Worm (Caenorhabditis elegans) whole organism, L4 larva: ENCODE data around the gene nfx-1.

Experiments
- F10B5.3 ChIP-seq: sonication (generic microtip); optimal IDR thresholded peaks from 2 replicates; lab custom pipeline; 2016; ENCODE audit warnings: mild to moderate bottlenecking, missing genetic modification characterization, missing compliant biosample characterization
- F37D6.2 ChIP-seq: sonication (generic microtip); optimal IDR thresholded peaks from 2 replicates; lab custom pipeline; 2016; ENCODE audit warnings: mild to moderate bottlenecking, missing genetic modification characterization, missing compliant biosample characterization
- F44E2.7 ChIP-seq: fragments of 200-800 bp; sonication (Bioruptor generic); IDR thresholded peaks from 2 replicates; pipeline ENCODE4 v2.1.2; 2022; ENCODE audit warnings: missing genetic modification characterization, missing compliant biosample characterization
- F49E8.2 ChIP-seq: sonication (generic microtip); optimal IDR thresholded peaks from 2 replicates; lab custom pipeline; 2016; ENCODE audit warnings: missing compliant biosample characterization, mild to moderate bottlenecking, missing genetic modification characterization, borderline replicate concordance
- T20F7.1 ChIP-seq: fragments of 200-800 bp; sonication (Bioruptor generic); optimal IDR thresholded peaks from 2 replicates; lab custom pipeline; 2018; ENCODE audit warnings: mild to moderate bottlenecking, missing genetic modification characterization, missing compliant biosample characterization
- Y105C5A.15 ChIP-seq: fragments of 200-800 bp; sonication (Bioruptor generic); IDR thresholded peaks from 2 replicates; pipeline ENCODE4 v1.3.6; 2022; ENCODE audit warnings: missing genetic modification characterization, missing compliant biosample characterization
- Y75B8A.6 ChIP-seq: fragments of 200-800 bp; sonication (Bioruptor generic); IDR thresholded peaks from 2 replicates; pipeline ENCODE4 v1.3.6; 2022; ENCODE audit warnings: missing genetic modification reagents, missing genetic modification characterization, missing compliant biosample characterization
- aha-1 ChIP-seq: fragments of 150-350 bp; peaks from one replicate; lab custom pipeline; 2014; ENCODE audit warnings: missing biosample characterization, missing genetic modification characterization
- ama-1 ChIP-seq: fragments of 150-350 bp; optimal IDR thresholded peaks from 2 replicates; lab custom pipeline; 2014; ENCODE audit warnings: inconsistent platforms, mixed read lengths
- arid-1 ChIP-seq: fragments of 200-800 bp; sonication (Bioruptor generic); conservative IDR thresholded peaks from 2 replicates; pipeline ENCODE4 v1.3.6; 2022; ENCODE audit warnings: missing genetic modification reagents, missing genetic modification characterization, missing compliant biosample characterization
- ceh-28 ChIP-seq: fragments of 150-350 bp; optimal IDR thresholded peaks from 2 replicates; lab custom pipeline; 2014; ENCODE audit warnings: missing biosample characterization, missing genetic modification reagents, missing genetic modification characterization
- ceh-44 ChIP-seq: fragments of 200-800 bp; sonication (Bioruptor generic); IDR thresholded peaks from 2 replicates; pipeline ENCODE4 v1.3.6; 2022; ENCODE audit warnings: missing genetic modification reagents, missing genetic modification characterization, missing compliant biosample characterization
- ces-1 ChIP-seq: fragments of 150-350 bp; sonication (generic microtip); optimal IDR thresholded peaks from 4 replicates; lab custom pipeline; 2014; ENCODE audit warnings: missing biosample characterization, missing genetic modification reagents, missing genetic modification characterization
- daf-12 ChIP-seq: fragments of 150-350 bp; optimal IDR thresholded peaks from 2 replicates; lab custom pipeline; 2014; ENCODE audit warnings: missing biosample characterization, missing genetic modification reagents, missing genetic modification characterization
- daf-16 ChIP-seq, 3 experiments: sonication (generic microtip); optimal IDR thresholded peaks; 2 replicates each; lab custom pipeline; 2016 to 2017; ENCODE audit warnings: missing genetic modification characterization in 3 of 3, missing genetic modification reagents in 3 of 3, mild to moderate bottlenecking in 2 of 3, missing compliant biosample characterization in 2 of 3, missing biosample characterization in 1 of 3, moderate library complexity in 1 of 3
- daf-19 ChIP-seq: fragments of 200-800 bp; sonication (Bioruptor generic); conservative IDR thresholded peaks from 2 replicates; pipeline ENCODE4 v1.3.6; 2022; ENCODE audit warnings: missing genetic modification characterization, missing compliant biosample characterization
- dmd-6 ChIP-seq: fragments of 200-800 bp; sonication (Bioruptor generic); IDR thresholded peaks from 2 replicates; pipeline ENCODE4 v1.3.6; 2022; ENCODE audit warnings: missing genetic modification reagents, missing genetic modification characterization, missing compliant biosample characterization
- dmd-8 ChIP-seq: fragments of 200-800 bp; sonication (Bioruptor generic); IDR thresholded peaks from 2 replicates; pipeline ENCODE4 v1.3.6; 2022; ENCODE audit warnings: missing genetic modification characterization, missing compliant biosample characterization
- dmd-9 ChIP-seq: fragments of 200-800 bp; sonication (Bioruptor generic); IDR thresholded peaks from 2 replicates; pipeline ENCODE4 v1.3.6; 2022; ENCODE audit warnings: missing genetic modification reagents, missing genetic modification characterization, missing compliant biosample characterization
- dpl-1 ChIP-seq: fragments of 150-350 bp; optimal IDR thresholded peaks from 2 replicates; lab custom pipeline; 2014; ENCODE audit warnings: missing biosample characterization, missing genetic modification reagents, missing genetic modification characterization
- dve-1 ChIP-seq: sonication (generic microtip); optimal IDR thresholded peaks from 2 replicates; lab custom pipeline; 2017; ENCODE audit warnings: antibody characterized with exemption, mild to moderate bottlenecking, missing genetic modification characterization, missing compliant biosample characterization; ENCODE audit not compliant: insufficient read depth
- egl-27 ChIP-seq: sonication (generic microtip); optimal IDR thresholded peaks from 3 replicates; lab custom pipeline; 2017; ENCODE audit warnings: missing biosample characterization, missing genetic modification reagents, missing genetic modification characterization
- fkh-10 ChIP-seq: fragments of 150-350 bp; optimal IDR thresholded peaks from 2 replicates; lab custom pipeline; 2014; ENCODE audit warnings: missing biosample characterization, missing genetic modification reagents, missing genetic modification characterization
- gei-8 ChIP-seq: fragments of 200-800 bp; sonication (Bioruptor generic); optimal IDR thresholded peaks from 2 replicates; lab custom pipeline; 2018; ENCODE audit warnings: mild to moderate bottlenecking, missing genetic modification characterization, missing compliant biosample characterization
- hif-1 ChIP-seq, 2 experiments: sonication (generic microtip); optimal IDR thresholded peaks; 2 replicates each; lab custom pipeline; 2016 to 2017; ENCODE audit warnings: missing compliant biosample characterization in 2 of 2, missing genetic modification characterization in 2 of 2, missing genetic modification reagents in 2 of 2, missing genotype in 2 of 2, mild to moderate bottlenecking in 1 of 2
- hlh-11 ChIP-seq: fragments of 200-800 bp; sonication (Bioruptor generic); optimal IDR thresholded peaks from 2 replicates; lab custom pipeline; 2018; ENCODE audit warnings: mild to moderate bottlenecking, missing genetic modification characterization, missing compliant biosample characterization
- hlh-30 ChIP-seq: sonication (generic microtip); optimal IDR thresholded peaks from 2 replicates; lab custom pipeline; 2017; ENCODE audit warnings: antibody characterized with exemption, mild to moderate bottlenecking, missing genetic modification characterization, missing compliant biosample characterization; ENCODE audit not compliant: insufficient read depth
- hmg-1.1 ChIP-seq: fragments of 200-800 bp; sonication (Bioruptor generic); IDR thresholded peaks from 2 replicates; pipeline ENCODE4 v1.3.6; 2022; ENCODE audit warnings: missing genetic modification reagents, missing genetic modification characterization, missing compliant biosample characterization
- jun-1 ChIP-seq: fragments of 150-350 bp; optimal IDR thresholded peaks from 2 replicates; lab custom pipeline; 2014; ENCODE audit warnings: missing biosample characterization, missing genetic modification reagents, missing genetic modification characterization
- lim-7 ChIP-seq: fragments of 200-800 bp; sonication (Bioruptor generic); IDR thresholded peaks from 2 replicates; pipeline ENCODE4 v1.3.6; 2022; ENCODE audit warnings: missing genetic modification characterization, missing compliant biosample characterization
- lin-13 ChIP-seq: fragments of 150-350 bp; optimal IDR thresholded peaks from 2 replicates; lab custom pipeline; 2014; ENCODE audit warnings: missing biosample characterization, missing genetic modification reagents, missing genetic modification characterization
- lin-29 ChIP-seq: fragments of 200-800 bp; sonication (Bioruptor generic); IDR thresholded peaks from 2 replicates; pipeline ENCODE4 v1.3.6; 2022; ENCODE audit warnings: missing genetic modification reagents, missing genetic modification characterization, missing compliant biosample characterization
- lin-38 ChIP-seq: fragments of 200-800 bp; sonication (Bioruptor generic); IDR thresholded peaks from 2 replicates; pipeline ENCODE4 v1.3.6; 2022; ENCODE audit warnings: missing genetic modification reagents, missing genetic modification characterization, missing compliant biosample characterization
- mdl-1 ChIP-seq, 2 experiments: fragments of 150-350 bp in 1 of 2; sonication (generic microtip) in 1 of 2; optimal IDR thresholded peaks; 2 replicates each; lab custom pipeline; 2014 to 2017; ENCODE audit warnings: missing biosample characterization in 2 of 2, missing genetic modification characterization in 2 of 2
- mdt-29 ChIP-seq: fragments of 200-800 bp; sonication (Bioruptor generic); IDR thresholded peaks from 2 replicates; pipeline ENCODE4 v1.3.6; 2022; ENCODE audit warnings: missing genetic modification reagents, missing genetic modification characterization, missing compliant biosample characterization
- mep-1 ChIP-seq: fragments of 150-350 bp; sonication (generic microtip); optimal IDR thresholded peaks from 3 replicates; lab custom pipeline; 2014; ENCODE audit warnings: missing biosample characterization, missing genetic modification characterization
- mxl-3 ChIP-seq: fragments of 200-800 bp; sonication (Bioruptor generic); optimal IDR thresholded peaks from 2 replicates; lab custom pipeline; 2018; ENCODE audit warnings: mild to moderate bottlenecking, missing genetic modification characterization, missing compliant biosample characterization
- nhr-11 ChIP-seq: fragments of 150-350 bp; optimal IDR thresholded peaks from 2 replicates; lab custom pipeline; 2014; ENCODE audit warnings: missing biosample characterization, missing genetic modification characterization
- nhr-25 ChIP-seq: sonication (generic microtip); optimal IDR thresholded peaks from 2 replicates; lab custom pipeline; 2017; ENCODE audit warnings: missing genetic modification characterization, mild to moderate bottlenecking, missing compliant biosample characterization, antibody characterized with exemption, moderate library complexity, borderline replicate concordance; ENCODE audit not compliant: insufficient read depth
- nhr-77 ChIP-seq: fragments of 150-350 bp; optimal IDR thresholded peaks from 2 replicates; lab custom pipeline; 2014; ENCODE audit warnings: missing biosample characterization, missing genetic modification characterization
- pha-4 ChIP-seq, 2 experiments: fragments of 150-350 bp in 1 of 2; fragments of 200-800 bp in 1 of 2; sonication (Bioruptor generic) in 1 of 2; IDR thresholded peaks in 1 of 2; optimal IDR thresholded peaks in 1 of 2; 2 replicates each; pipeline versions ENCODE4 v1.3.6 to Lab custom; 2014 to 2022; ENCODE audit warnings: missing genetic modification characterization in 2 of 2, missing genetic modification reagents in 2 of 2, missing biosample characterization in 1 of 2, missing compliant biosample characterization in 1 of 2
- saeg-2 ChIP-seq: fragments of 200-800 bp; sonication (Bioruptor generic); IDR thresholded peaks from 2 replicates; pipeline ENCODE4 v1.3.6; 2022; ENCODE audit warnings: missing genetic modification reagents, missing genetic modification characterization, missing compliant biosample characterization
- skn-1 ChIP-seq: fragments of 150-350 bp; optimal IDR thresholded peaks from 2 replicates; lab custom pipeline; 2014; ENCODE audit warnings: missing biosample characterization, missing genetic modification characterization
- snpc-1.2 ChIP-seq: fragments of 200-800 bp; sonication (Bioruptor generic); IDR thresholded peaks from 2 replicates; pipeline ENCODE4 v1.3.6; 2022; ENCODE audit warnings: missing genetic modification reagents, missing genetic modification characterization, missing compliant biosample characterization
- tag-97 ChIP-seq: fragments of 200-800 bp; sonication (Bioruptor generic); IDR thresholded peaks from 2 replicates; pipeline ENCODE4 v1.3.6; 2022; ENCODE audit warnings: missing genetic modification characterization, missing compliant biosample characterization
- tra-1 ChIP-seq: fragments of 200-800 bp; sonication (Bioruptor generic); IDR thresholded peaks from 2 replicates; pipeline ENCODE4 v1.3.6; 2022; ENCODE audit warnings: missing genetic modification reagents, missing genetic modification characterization, missing compliant biosample characterization
- unc-130 ChIP-seq: sonication (generic microtip); optimal IDR thresholded peaks from 2 replicates; lab custom pipeline; 2016; ENCODE audit warnings: missing genetic modification reagents, missing genetic modification characterization, missing compliant biosample characterization
- unc-62 ChIP-seq, 3 experiments: fragments of 150-350 bp in 1 of 3; sonication (generic microtip); optimal IDR thresholded peaks in 2 of 3; peaks in 1 of 3; 1 replicate in 1 of 3; 2 replicates in 2 of 3; lab custom pipeline; 2014 to 2017; ENCODE audit warnings: missing biosample characterization in 3 of 3, missing genetic modification characterization in 3 of 3, missing genetic modification reagents in 3 of 3, missing genotype in 1 of 3
- ztf-7 ChIP-seq: fragments of 150-350 bp; optimal IDR thresholded peaks from 2 replicates; lab custom pipeline; 2014; ENCODE audit warnings: missing biosample characterization, missing genetic modification characterization

The nfx-1 gene

ce11 chrIII:6374947-6375415, at the start of gene nfx-1, which contains the start of gene rps-13:
Gene nfx-1 (plus strand): TSS chrIII:6375379.
Gene rps-13 (minus strand): TSS chrIII:6374997.
- peak; percentile 32 for TF ChIP-seq fkh-10
- TF ChIP-seq ztf-7 (tag; lab: Kevin White, UChicago): peak; percentile 76
- peak; percentile 65; the same call in 1 of the 2 replicates for TF ChIP-seq arid-1
- TF ChIP-seq mdl-1 (tag; optimal IDR thresholded peaks at IDR 0.05; lab: Kevin White, UChicago): peak in 1 of 2 experiments; percentile 48
- peak; percentile 85 for TF ChIP-seq mep-1
- no peak for TF ChIP-seq F10B5.3
- TF ChIP-seq unc-62 (GFP tag; optimal IDR thresholded peaks at IDR 0.05 in 1 of 2; lab: Kevin White, UChicago): peak in 1 of 2 experiments; percentile 90
- no peak for TF ChIP-seq unc-62 (tag; optimal IDR thresholded peaks at IDR 0.05; lab: Kevin White, UChicago)
- no peak for TF ChIP-seq lin-29
- TF ChIP-seq Y75B8A.6 (GFP tag; lab: Robert Waterston, UW): no peak
- no peak for TF ChIP-seq ama-1 (lab: Kevin White, UChicago)
- TF ChIP-seq lin-38 (GFP tag; lab: Robert Waterston, UW): peak; percentile 57
- no peak for TF ChIP-seq lim-7
- no peak for TF ChIP-seq tag-97 (GFP tag; lab: Robert Waterston, UW)
- peak; percentile 91 for TF ChIP-seq nhr-77
- no peak for TF ChIP-seq F44E2.7 (GFP tag; lab: Robert Waterston, UW)
- TF ChIP-seq lin-13 (GFP tag; lab: Kevin White, UChicago): peak; percentile 78
- peak; percentile 54 for TF ChIP-seq unc-130 (GFP tag; lab: Kevin White, UChicago)
- peak; percentile 68 for TF ChIP-seq hmg-1.1 (GFP tag; lab: Robert Waterston, UW)
- no peak for TF ChIP-seq mdt-29
- TF ChIP-seq skn-1 (tag; lab: Kevin White, UChicago): no peak
- TF ChIP-seq snpc-1.2 (GFP tag; lab: Robert Waterston, UW): no peak
- TF ChIP-seq nhr-11 (tag; lab: Kevin White, UChicago): peak; percentile 80
- no peak for TF ChIP-seq egl-27 (tag; lab: Kevin White, UChicago)
- TF ChIP-seq dmd-9 (GFP tag; lab: Robert Waterston, UW): no peak
- peak; percentile 70 for TF ChIP-seq hlh-11 (tag; lab: Kevin White, UChicago)
- no peak for TF ChIP-seq daf-16 (GFP tag; optimal IDR thresholded peaks at IDR 0.05; lab: Kevin White, UChicago)
- TF ChIP-seq daf-16 (tag; optimal IDR thresholded peaks at IDR 0.05; lab: Kevin White, UChicago): peak; percentile 85
- peak; percentile 68 for TF ChIP-seq nhr-25 (tag; lab: Kevin White, UChicago)
- no peak for TF ChIP-seq saeg-2 (GFP tag; lab: Robert Waterston, UW)
- peak; percentile 43 for TF ChIP-seq mxl-3
- no peak for TF ChIP-seq ceh-44 (GFP tag; lab: Robert Waterston, UW)
- TF ChIP-seq hif-1 (tag; optimal IDR thresholded peaks at IDR 0.05; lab: Kevin White, UChicago): peak in 1 of 2 experiments; percentile 81
- TF ChIP-seq dmd-8 (GFP tag; lab: Robert Waterston, UW): no peak
- no peak for TF ChIP-seq T20F7.1 (GFP tag; lab: Kevin White, UChicago)
- no peak for TF ChIP-seq F49E8.2
- TF ChIP-seq ceh-28 (tag; lab: Kevin White, UChicago): peak; percentile 12
- TF ChIP-seq tra-1 (GFP tag; lab: Robert Waterston, UW): no peak
- 0 out of 2 replicates have a peak, but pooled peaks have one; percentile 16 for TF ChIP-seq dmd-6 (GFP tag; lab: Robert Waterston, UW)
- no peak for TF ChIP-seq pha-4 (GFP tag; IDR thresholded peaks at IDR 0.05; lab: Robert Waterston, UW)
- TF ChIP-seq pha-4 (tag; optimal IDR thresholded peaks at IDR 0.05; lab: Kevin White, UChicago): peak; percentile 97
- no peak for TF ChIP-seq daf-19
- peak; percentile 93 for TF ChIP-seq hlh-30 (tag; lab: Kevin White, UChicago)
- peak; percentile 73 for TF ChIP-seq dpl-1 (GFP tag; lab: Kevin White, UChicago)
- TF ChIP-seq ces-1 (GFP tag; lab: Kevin White, UChicago): no peak
- no peak for TF ChIP-seq Y105C5A.15
- TF ChIP-seq F37D6.2 (tag; lab: Kevin White, UChicago): peak; percentile 10
- peak; percentile 100 for TF ChIP-seq aha-1 (tag; lab: Kevin White, UChicago)
- no peak for TF ChIP-seq gei-8
- peak; percentile 84 for TF ChIP-seq dve-1
- no peak for TF ChIP-seq jun-1 (tag; lab: Kevin White, UChicago)
- no peak for TF ChIP-seq daf-12 (tag; lab: Kevin White, UChicago)
